Worm (Caenorhabditis elegans) whole organism, midembryonic: ENCODE measurements around the gene sup-18.

Source experiments
- flt-1 ChIP-seq: fragments of 200-800 bp; sonication (Bioruptor generic); IDR thresholded peaks from 2 replicates; pipeline ENCODE4 v1.3.6; 2022; ENCODE audit warnings: missing genetic modification characterization, missing compliant biosample characterization
- med-1 ChIP-seq: sonication (generic microtip); optimal IDR thresholded peaks from 2 replicates; lab custom pipeline; 2017; ENCODE audit warnings: missing genetic modification characterization, mild to moderate bottlenecking, missing compliant biosample characterization, antibody characterized with exemption, missing genetic modification reagents; ENCODE audit not compliant: insufficient read depth

ce11 chrIII:7838907-7839642 lies 39.6 kb downstream of the sup-18 start, which contains the start of gene ceh-23:
- no peak for TF ChIP-seq med-1 (GFP tag; lab: Kevin White, UChicago)
- no peak for TF ChIP-seq flt-1 (GFP tag; lab: Robert Waterston, UW)
